Worm (Caenorhabditis elegans) whole organism, midembryonic: ENCODE measurements around the gene crh-1.

Source experiments
- T22C8.4 ChIP-seq: fragments of 200-800 bp; sonication (Bioruptor generic); IDR thresholded peaks from 2 replicates; pipeline ENCODE4 v1.3.6; 2022; ENCODE audit warnings: missing genetic modification characterization, missing compliant biosample characterization
- cog-1 ChIP-seq: sonication (generic microtip); optimal IDR thresholded peaks from 2 replicates; lab custom pipeline; 2016; ENCODE audit warnings: missing genetic modification characterization, missing compliant biosample characterization
- flt-1 ChIP-seq: fragments of 200-800 bp; sonication (Bioruptor generic); IDR thresholded peaks from 2 replicates; pipeline ENCODE4 v1.3.6; 2022; ENCODE audit warnings: missing genetic modification characterization, missing compliant biosample characterization
- ref-1 ChIP-seq: fragments of 200-800 bp; sonication (Bioruptor generic); conservative IDR thresholded peaks from 2 replicates; pipeline ENCODE4 v1.3.6; 2022; ENCODE audit warnings: missing genetic modification reagents, missing genetic modification characterization, missing compliant biosample characterization
- tab-1 ChIP-seq: fragments of 200-800 bp; sonication (Bioruptor generic); IDR thresholded peaks from 2 replicates; pipeline ENCODE4 v1.3.6; 2022; ENCODE audit warnings: missing genetic modification characterization, missing compliant biosample characterization
- ztf-29 ChIP-seq: fragments of 200-800 bp; sonication (Bioruptor generic); IDR thresholded peaks from 2 replicates; pipeline ENCODE4 v1.3.6; 2022; ENCODE audit warnings: missing genetic modification reagents, missing genetic modification characterization, missing compliant biosample characterization

- TF ChIP-seq flt-1 (GFP tag; lab: Robert Waterston, UW) (no peak), tab-1 (GFP tag; lab: Robert Waterston, UW) (no peak), T22C8.4 (GFP tag; lab: Robert Waterston, UW) (no peak), ref-1 (GFP tag; lab: Robert Waterston, UW) (no peak), cog-1 (tag; lab: Kevin White, UChicago) (no peak), ztf-29 (GFP tag; lab: Robert Waterston, UW) (no peak)
Measured at ce11 chrIII:11706665-11707064, 49.1 kb downstream of the crh-1 start, which contains the start of gene col-96.
